Worm (Caenorhabditis elegans): ENCODE results near the gene F13D12.3.
A peak's percentile ranks its signal among the peaks of the same experiment; 100 is the strongest.

Gene F13D12.3

DNA sequence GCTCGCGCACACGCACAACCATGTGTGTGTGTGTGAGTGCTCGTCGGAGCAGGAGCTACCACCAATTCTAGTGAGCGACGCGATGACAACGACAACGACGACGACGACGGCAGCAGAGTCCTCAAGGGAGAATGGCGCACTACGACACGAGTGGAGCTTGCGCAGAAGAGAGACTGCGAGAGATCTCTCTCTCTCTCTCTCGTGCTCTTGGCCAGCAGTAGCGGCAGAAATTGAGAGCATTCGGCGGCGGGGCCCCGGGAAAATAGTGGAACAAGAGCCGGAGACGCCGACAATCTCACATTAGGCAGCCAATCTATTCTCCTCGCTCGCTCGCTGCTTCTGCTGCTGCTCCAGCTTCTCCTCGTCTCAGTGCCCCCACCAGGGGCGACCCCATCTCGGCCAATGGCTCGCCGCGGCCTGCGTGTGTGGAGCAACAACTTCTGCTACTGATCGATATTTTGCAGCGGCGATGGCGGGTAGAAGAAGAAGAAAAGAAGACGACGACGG is 26.6 kb downstream of the F13D12.3 start (continued):
- TF ChIP-seq lin-11 (tag; optimal IDR thresholded peaks at IDR 0.05) = peak; percentile 72
- peak; percentile 2 for TF ChIP-seq egl-27 (tag; optimal IDR thresholded peaks at IDR 0.05)
- TF ChIP-seq elt-3 (tag; optimal IDR thresholded peaks at IDR 0.05) = no peak
- no peak for TF ChIP-seq mbf-1 (tag; optimal IDR thresholded peaks at IDR 0.05)
- no peak for TF ChIP-seq unc-62 (GFP tag; optimal IDR thresholded peaks at IDR 0.05)
- peak; percentile 39 for TF ChIP-seq ceh-82 (tag; optimal IDR thresholded peaks at IDR 0.05)
- no peak for TF ChIP-seq nhr-25 (tag; optimal IDR thresholded peaks at IDR 0.05)
- TF ChIP-seq skn-1 (tag; optimal IDR thresholded peaks at IDR 0.05) = no peak
- TF ChIP-seq alr-1 (tag; optimal IDR thresholded peaks at IDR 0.05) = no peak
- no peak for TF ChIP-seq snpc-4 (tag; optimal IDR thresholded peaks at IDR 0.05)
- no peak for TF ChIP-seq ceh-16 (tag; optimal IDR thresholded peaks at IDR 0.05)
- TF ChIP-seq sem-4 (tag; optimal IDR thresholded peaks at IDR 0.05) = no peak
- TF ChIP-seq ztf-1 (GFP tag; conservative IDR thresholded peaks at IDR 0.05) = no peak
- TF ChIP-seq F13H6.1 (tag; optimal IDR thresholded peaks at IDR 0.05) = peak; percentile 88
- TF ChIP-seq ztf-4 (tag; optimal IDR thresholded peaks at IDR 0.05) = peak; percentile 66
- no peak for TF ChIP-seq nhr-10 (tag; optimal IDR thresholded peaks at IDR 0.05)
- no peak for TF ChIP-seq nhr-11 (tag; optimal IDR thresholded peaks at IDR 0.05)
- TF ChIP-seq ZK546.5 (tag; optimal IDR thresholded peaks at IDR 0.05) = no peak
- TF ChIP-seq aly-2 (tag; optimal IDR thresholded peaks at IDR 0.05) = no peak

ce11 chrII:11747889-11748288 is 27.7 kb downstream of the F13D12.3 start:
- no peak for TF ChIP-seq skn-1 (tag; optimal IDR thresholded peaks at IDR 0.05)
- peak; percentile 29 to 92 for TF ChIP-seq lsy-2 (tag; optimal IDR thresholded peaks at IDR 0.05)
- peak; percentile 8 for TF ChIP-seq lin-13 (GFP tag; optimal IDR thresholded peaks at IDR 0.05)
- no peak for TF ChIP-seq ztf-4 (tag; optimal IDR thresholded peaks at IDR 0.05)
- TF ChIP-seq unc-55 (GFP tag; optimal IDR thresholded peaks at IDR 0.05) = peak; percentile 33

ce11 chrII:11748494-11748893 is 28.3 kb downstream of the F13D12.3 start, which contains the start of the genes F44E5.17 and gpb-1:
TSS of gene F44E5.17 (minus strand) at chrII:11748594.
TSS of gene gpb-1 (minus strand) at chrII:11748611.
- TF ChIP-seq R02D3.7 (tag; optimal IDR thresholded peaks at IDR 0.05) = no peak
- TF ChIP-seq ceh-82 (tag; optimal IDR thresholded peaks at IDR 0.05) = no peak
- TF ChIP-seq mbf-1 (tag; optimal IDR thresholded peaks at IDR 0.05) = no peak
- TF ChIP-seq aly-2 (tag; optimal IDR thresholded peaks at IDR 0.05) = no peak
- TF ChIP-seq blmp-1 (tag; optimal IDR thresholded peaks at IDR 0.05; ENCODE audit: insufficient read depth) = no peak
- no peak for TF ChIP-seq unc-55 (GFP tag; optimal IDR thresholded peaks at IDR 0.05)
- no peak for TF ChIP-seq nhr-237 (tag; optimal IDR thresholded peaks at IDR 0.05)
- TF ChIP-seq Y55F3AM.14 (GFP tag; optimal IDR thresholded peaks at IDR 0.05) = no peak
- TF ChIP-seq lin-11 (tag; optimal IDR thresholded peaks at IDR 0.05) = no peak
- no peak for TF ChIP-seq ceh-16 (tag; optimal IDR thresholded peaks at IDR 0.05)
- TF ChIP-seq lsy-2 (tag; optimal IDR thresholded peaks at IDR 0.05) = no peak
- TF ChIP-seq alr-1 (tag; optimal IDR thresholded peaks at IDR 0.05) = no peak
- no peak for TF ChIP-seq mdl-1 (tag; optimal IDR thresholded peaks at IDR 0.05)
- TF ChIP-seq nhr-10 (tag; optimal IDR thresholded peaks at IDR 0.05) = no peak
- TF ChIP-seq snpc-4 (tag; optimal IDR thresholded peaks at IDR 0.05) = no peak
- TF ChIP-seq lin-39 (tag; optimal IDR thresholded peaks at IDR 0.05) = no peak
- TF ChIP-seq skn-1 (tag; optimal IDR thresholded peaks at IDR 0.05) = no peak
- no peak for TF ChIP-seq egl-27 (tag; optimal IDR thresholded peaks at IDR 0.05)
- no peak for TF ChIP-seq nhr-23 (tag; optimal IDR thresholded peaks at IDR 0.05)
- no peak for TF ChIP-seq sem-4 (tag; optimal IDR thresholded peaks at IDR 0.05)

- no peak for TF ChIP-seq nhr-12 (tag; optimal IDR thresholded peaks at IDR 0.05)
- no peak for TF ChIP-seq skn-1 (tag; optimal IDR thresholded peaks at IDR 0.05)
- TF ChIP-seq lin-13 (GFP tag; optimal IDR thresholded peaks at IDR 0.05) = peak; percentile 37
- TF ChIP-seq gmeb-1 (tag; optimal IDR thresholded peaks at IDR 0.05) = peak; percentile 45
- no peak for TF ChIP-seq elt-3 (tag; optimal IDR thresholded peaks at IDR 0.05)
- no peak for TF ChIP-seq lin-11 (tag; optimal IDR thresholded peaks at IDR 0.05)
- TF ChIP-seq fos-1 (tag; optimal IDR thresholded peaks at IDR 0.05) = peak; percentile 48
- no peak for TF ChIP-seq unc-39 (tag; optimal IDR thresholded peaks at IDR 0.05)
- TF ChIP-seq nhr-10 (tag; optimal IDR thresholded peaks at IDR 0.05) = no peak
- TF ChIP-seq ZK546.5 (tag; optimal IDR thresholded peaks at IDR 0.05) = peak; percentile 7
- no peak for TF ChIP-seq blmp-1 (tag; optimal IDR thresholded peaks at IDR 0.05; ENCODE audit: insufficient read depth)
- peak; percentile 19 for TF ChIP-seq nhr-77 (tag; optimal IDR thresholded peaks at IDR 0.05)
- TF ChIP-seq egl-27 (tag; optimal IDR thresholded peaks at IDR 0.05) = peak; percentile 51
- peak; percentile 85 for TF ChIP-seq nhr-129 (tag; optimal IDR thresholded peaks at IDR 0.05)
- no peak for TF ChIP-seq alr-1 (tag; optimal IDR thresholded peaks at IDR 0.05)
- TF ChIP-seq nhr-25 (tag; optimal IDR thresholded peaks at IDR 0.05) = peak; percentile 65
- peak; percentile 6 for TF ChIP-seq ztf-11 (tag; optimal IDR thresholded peaks at IDR 0.05)
- peak; percentile 80 for TF ChIP-seq crh-2 (tag; optimal IDR thresholded peaks at IDR 0.05)
- TF ChIP-seq mab-5 (tag; optimal IDR thresholded peaks at IDR 0.05) = peak; percentile 71
- no peak for TF ChIP-seq R02D3.7 (tag; optimal IDR thresholded peaks at IDR 0.05)
- TF ChIP-seq elt-1 (tag; optimal IDR thresholded peaks at IDR 0.05) = no peak
- TF ChIP-seq mdl-1 (tag; optimal IDR thresholded peaks at IDR 0.05) = peak; percentile 68 to 69
- peak; percentile 73 for TF ChIP-seq lin-39 (tag; optimal IDR thresholded peaks at IDR 0.05)
- TF ChIP-seq sma-9 (GFP tag; optimal IDR thresholded peaks at IDR 0.05) = peak; percentile 65
- no peak for TF ChIP-seq sma-9 (tag; optimal IDR thresholded peaks at IDR 0.05)
- TF ChIP-seq lsy-2 (tag; optimal IDR thresholded peaks at IDR 0.05) = peak; percentile 40 to 75
- peak; percentile 65 for TF ChIP-seq sma-3 (GFP tag; optimal IDR thresholded peaks at IDR 0.05)
- TF ChIP-seq ceh-16 (tag; optimal IDR thresholded peaks at IDR 0.05) = peak; percentile 53
- peak; percentile 68 for TF ChIP-seq C34F6.9 (tag; optimal IDR thresholded peaks at IDR 0.05)
These were observed 29.4 kb downstream of the F13D12.3 start for ce11 chrII:11749490-11750172.
